Worm (Caenorhabditis elegans) whole organism, L3 larva: ENCODE results near the gene rha-1.

Source experiments
- elt-3 ChIP-seq, 3 experiments: fragments of 150-350 bp in 1 of 3; sonication (generic microtip) in 2 of 3; optimal IDR thresholded peaks; 2 replicates in 2 of 3; 4 replicates in 1 of 3; lab custom pipeline; 2014 to 2017; ENCODE audit warnings: missing biosample characterization in 3 of 3, missing genetic modification characterization in 3 of 3
- lin-15B ChIP-seq: fragments of 150-350 bp; optimal IDR thresholded peaks from 2 replicates; lab custom pipeline; 2014; ENCODE audit warnings: missing biosample characterization, missing genetic modification characterization
- nhr-237 ChIP-seq: fragments of 150-350 bp; optimal IDR thresholded peaks from 2 replicates; lab custom pipeline; 2014; ENCODE audit warnings: missing biosample characterization, missing genetic modification characterization
- nhr-76 ChIP-seq: fragments of 150-350 bp; sonication (generic microtip); optimal IDR thresholded peaks from 5 replicates; lab custom pipeline; 2014; ENCODE audit warnings: missing biosample characterization, missing genetic modification characterization

ce11 chrII:8914654-8915053 is 31.2 kb upstream of the rha-1 start:
- TF ChIP-seq elt-3 (tag; optimal IDR thresholded peaks at IDR 0.05; lab: Kevin White, UChicago) (no peak), lin-15B (no peak), nhr-237 (tag; lab: Kevin White, UChicago) (no peak), nhr-76 (tag; lab: Kevin White, UChicago) (no peak)
